Comparison of ENCODE assay signal across 2 fruit fly cellular contexts in the genomic region with DNA sequence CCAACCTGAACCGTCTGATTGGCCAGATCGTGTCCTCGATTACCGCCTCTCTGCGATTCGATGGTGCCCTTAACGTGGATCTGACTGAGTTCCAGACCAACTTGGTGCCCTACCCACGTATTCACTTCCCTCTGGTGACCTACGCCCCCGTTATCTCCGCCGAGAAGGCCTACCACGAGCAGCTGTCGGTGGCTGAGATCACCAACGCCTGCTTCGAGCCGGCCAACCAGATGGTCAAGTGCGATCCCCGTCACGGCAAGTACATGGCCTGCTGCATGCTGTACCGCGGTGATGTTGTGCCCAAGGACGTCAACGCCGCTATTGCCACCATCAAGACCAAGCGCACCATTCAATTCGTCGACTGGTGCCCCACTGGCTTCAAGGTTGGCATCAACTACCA.
TF ChIP-seq lines count a peak whose summit lies in the region.

No protein-coding gene starts in this region.

- TF ChIP-seq CTCF in whole organism, embryonic (GFP tag; optimal IDR thresholded peaks at IDR 0.05; lab: Kevin White, UChicago) = no peak

TF ChIP-seq in whole organism, embryonic, 481 proteins besides CTCF, POLR2A, EP300 and RAD21:
- TF ChIP-seq CG9932 (GFP tag; IDR thresholded peaks at IDR 0.05; lab: Robert Waterston, UW) (0 out of 2 replicates have a peak, but pooled peaks have one; percentile 10), ems (GFP tag; optimal IDR thresholded peaks at IDR 0.05; lab: Kevin White, UChicago) (no peak), sens (GFP tag; lab: Kevin White, UChicago) (peak; percentile 8), CG6689 (GFP tag; IDR thresholded peaks at IDR 0.05; lab: Robert Waterston, UW) (no peak), ssp (GFP tag; IDR thresholded peaks at IDR 0.05; lab: Robert Waterston, UW) (no peak), H2.0 (GFP tag; IDR thresholded peaks at IDR 0.05; lab: Robert Waterston, UW) (0 out of 2 replicates have a peak, but pooled peaks have one; percentile 4), CG12071 (GFP tag; optimal IDR thresholded peaks at IDR 0.05; lab: Kevin White, UChicago) (no peak), CG6791 (GFP tag; IDR thresholded peaks at IDR 0.05; lab: Robert Waterston, UW; ENCODE audit: partially characterized antibody) (0 out of 3 replicates have a peak, but pooled peaks have one; percentile 13), Ets65A (GFP tag; lab: Kevin White, UChicago) (peak; percentile 85), Spps (tag; optimal IDR thresholded peaks at IDR 0.05; lab: Kevin White, UChicago) (no peak), CG13894 (tag; optimal IDR thresholded peaks at IDR 0.05; lab: Kevin White, UChicago) (no peak), CG8478 (optimal IDR thresholded peaks at IDR 0.05; lab: Kevin White, UChicago) (no peak), gem (tag; optimal IDR thresholded peaks at IDR 0.05; lab: Kevin White, UChicago) (no peak), grau (tag; optimal IDR thresholded peaks at IDR 0.05; lab: Kevin White, UChicago) (no peak)

TF ChIP-seq in whole organism, prepupa, 60 proteins besides CTCF, POLR2A, EP300 and RAD21:
- peak; percentile 79 for TF ChIP-seq svp (GFP tag; lab: Kevin White, UChicago)
- no peak for TF ChIP-seq Sox15 (GFP tag; optimal IDR thresholded peaks at IDR 0.05; lab: Kevin White, UChicago)
